Fruit fly (Drosophila melanogaster) whole organism, pupa: ENCODE data around the gene CG9806.

Experiments used
- CG10348 ChIP-seq: fragments of 200-800 bp; sonication (Bioruptor generic); IDR thresholded peaks from 2 replicates; pipeline ENCODE4 v1.3.6; 2022; ENCODE audit warnings: missing biosample characterization, missing genetic modification characterization
- CG12605 ChIP-seq: fragments of 200-800 bp; sonication (Bioruptor generic); IDR thresholded peaks from 2 replicates; pipeline ENCODE4 v1.3.6; 2022; ENCODE audit warnings: missing biosample characterization, missing genetic modification characterization
- CG13204 ChIP-seq: fragments of 200-800 bp; sonication (Bioruptor generic); optimal IDR thresholded peaks from 2 replicates; lab custom pipeline; 2018; ENCODE audit warnings: missing biosample characterization, mild to moderate bottlenecking, missing genetic modification characterization, moderate library complexity
- CG14655 ChIP-seq: fragments of 200-800 bp; sonication (Bioruptor generic); optimal IDR thresholded peaks from 3 replicates; lab custom pipeline; 2017; ENCODE audit warnings: mild to moderate bottlenecking, missing biosample characterization, missing genetic modification reagents, missing genetic modification characterization
- CG32121 ChIP-seq: fragments of 200-800 bp; sonication (Bioruptor generic); IDR thresholded peaks from 2 replicates; pipeline ENCODE4 v1.3.6; 2022; ENCODE audit warnings: missing biosample characterization, missing genetic modification characterization
- CG34367 ChIP-seq: fragments of 200-800 bp; sonication (Bioruptor generic); optimal IDR thresholded peaks from 2 replicates; lab custom pipeline; 2018; ENCODE audit warnings: missing biosample characterization, mild to moderate bottlenecking, missing genetic modification characterization
- CG4496 ChIP-seq: fragments of 200-800 bp; sonication (Bioruptor generic); IDR thresholded peaks from 3 replicates; pipeline ENCODE4 v1.3.6; 2022; ENCODE audit warnings: missing biosample characterization, missing genetic modification characterization
- CG8301 ChIP-seq: fragments of 200-800 bp; sonication (Bioruptor generic); optimal IDR thresholded peaks from 2 replicates; lab custom pipeline; 2018; ENCODE audit warnings: missing biosample characterization, mild to moderate bottlenecking, missing genetic modification characterization
- D1 ChIP-seq: fragments of 200-800 bp; sonication (Bioruptor generic); optimal IDR thresholded peaks from 2 replicates; lab custom pipeline; 2018; ENCODE audit warnings: missing biosample characterization, mild to moderate bottlenecking, missing genetic modification characterization, moderate library complexity
- EcR ChIP-seq: fragments of 200-800 bp; sonication (Bioruptor generic); optimal IDR thresholded peaks from 3 replicates; lab custom pipeline; 2019; ENCODE audit warnings: missing biosample characterization, missing genetic modification characterization, mild to moderate bottlenecking, moderate library complexity, missing genetic modification reagents
- Ets98B ChIP-seq: fragments of 200-800 bp; sonication (Bioruptor generic); IDR thresholded peaks from 2 replicates; pipeline ENCODE4 v1.3.6; 2022; ENCODE audit warnings: missing biosample characterization, missing genetic modification characterization
- Pif1A ChIP-seq: fragments of 200-800 bp; sonication (Bioruptor generic); optimal IDR thresholded peaks from 3 replicates; lab custom pipeline; 2016; ENCODE audit warnings: missing biosample characterization, missing genetic modification characterization
- Pif1B ChIP-seq: fragments of 200-800 bp; sonication (Bioruptor generic); optimal IDR thresholded peaks from 3 replicates; lab custom pipeline; 2016; ENCODE audit warnings: missing biosample characterization, missing genetic modification characterization
- Snoo ChIP-seq: fragments of 200-800 bp; sonication (Bioruptor generic); optimal IDR thresholded peaks from 3 replicates; lab custom pipeline; 2017; ENCODE audit warnings: missing biosample characterization, mild to moderate bottlenecking, missing genetic modification characterization, inconsistent platforms
- fd96Ca ChIP-seq: fragments of 200-800 bp; sonication (Bioruptor generic); IDR thresholded peaks from 3 replicates; pipeline ENCODE4 v1.3.6; 2022; ENCODE audit warnings: missing biosample characterization, missing genetic modification characterization
- rn ChIP-seq: fragments of 200-800 bp; sonication (Bioruptor generic); IDR thresholded peaks from 2 replicates; pipeline ENCODE4 v1.3.6; 2022; ENCODE audit warnings: missing biosample characterization, missing genetic modification characterization

Gene CG9806

DNA sequence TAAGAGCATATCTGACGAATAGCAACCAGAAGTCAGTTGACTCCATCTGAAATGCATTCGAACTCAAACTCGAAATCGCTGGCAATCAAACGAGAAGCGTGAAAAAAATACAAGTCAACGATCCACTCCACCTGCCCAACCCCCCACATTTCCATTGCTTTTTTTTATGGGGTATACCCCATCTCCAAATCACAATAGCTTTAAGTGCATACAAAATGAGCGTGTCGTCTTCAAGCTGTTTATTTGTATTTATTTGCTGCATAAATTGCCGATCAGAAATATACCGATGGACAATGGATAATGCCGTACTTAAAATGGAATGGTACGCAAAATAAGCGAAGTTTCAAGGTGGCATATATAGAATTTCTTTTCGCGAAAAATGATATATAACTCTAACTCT lies 47.3 kb downstream of the CG9806 start:
- no peak for TF ChIP-seq CG10348 (GFP tag; lab: Robert Waterston, UW)

DNA sequence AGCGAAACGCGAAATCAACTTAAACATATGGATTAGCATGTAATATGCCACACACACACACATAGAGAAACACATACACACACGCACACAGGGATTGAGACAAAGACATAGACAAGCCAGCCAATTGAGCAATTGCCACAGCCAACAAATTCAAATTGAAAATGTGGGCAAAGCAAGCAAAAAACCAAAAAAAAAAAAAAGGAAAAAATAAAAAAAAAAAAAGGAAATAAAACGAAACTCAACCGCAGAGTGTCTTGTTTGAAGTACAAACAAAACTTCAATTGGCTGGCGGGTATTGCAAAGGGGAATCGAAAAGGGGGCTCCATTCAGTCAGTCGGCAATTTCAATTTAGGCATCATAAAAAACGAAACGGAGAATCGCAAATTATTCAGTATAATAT lies 49.1 kb downstream of the CG9806 start:
- peak; percentile 73; the same call in 1 of the 2 replicates for TF ChIP-seq CG32121
- peak; percentile 84 for TF ChIP-seq CG12605 (GFP tag; lab: Robert Waterston, UW)
- no peak for TF ChIP-seq CG8301
- TF ChIP-seq rn (GFP tag; lab: Robert Waterston, UW), result peak; percentile 39; the same call in 1 of the 2 replicates
- TF ChIP-seq Snoo (tag; lab: Kevin White, UChicago), result no peak
- TF ChIP-seq Pif1A (GFP tag; lab: Kevin White, UChicago), result peak; percentile 53
- no peak for TF ChIP-seq CG13204 (GFP tag; lab: Kevin White, UChicago)
- peak; percentile 84 for TF ChIP-seq Ets98B (GFP tag; lab: Robert Waterston, UW)
- TF ChIP-seq Pif1B (GFP tag; lab: Kevin White, UChicago), result no peak
- TF ChIP-seq CG4496 (GFP tag; lab: Robert Waterston, UW), result peak; percentile 80
- TF ChIP-seq CG14655, result no peak
- TF ChIP-seq fd96Ca (GFP tag; lab: Robert Waterston, UW), result peak; percentile 58; the same call in 1 of the 3 replicates
- no peak for TF ChIP-seq D1
- TF ChIP-seq CG34367 (tag; lab: Kevin White, UChicago), result no peak
- TF ChIP-seq, all 21 proteins: peak for 7

DNA sequence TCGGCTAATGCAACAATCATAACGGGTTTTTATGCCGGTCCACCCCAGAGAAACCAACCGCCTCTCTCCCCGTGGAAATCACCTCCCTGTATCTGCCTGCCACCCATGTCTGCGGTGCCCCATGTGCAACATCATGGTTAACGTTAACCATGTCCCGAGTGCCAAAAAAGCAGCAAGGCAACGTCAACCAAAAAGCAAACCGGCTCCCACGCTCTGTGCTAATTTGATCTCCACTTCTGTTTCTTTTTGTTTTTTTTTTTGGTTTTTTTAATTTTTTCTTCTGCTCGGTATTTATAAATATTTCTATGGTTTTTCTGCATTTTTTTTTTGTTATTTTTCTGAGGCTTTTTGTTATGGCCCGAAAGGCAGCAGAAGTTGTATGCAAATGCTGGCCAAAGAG lies 49.9 kb downstream of the CG9806 start:
- TF ChIP-seq EcR (no peak), CG12605 (GFP tag; lab: Robert Waterston, UW) (peak; percentile 17; the same call in 1 of the 2 replicates), CG4496 (GFP tag; lab: Robert Waterston, UW) (peak; percentile 41; the same call in 2 of the 3 replicates), Ets98B (GFP tag; lab: Robert Waterston, UW) (peak; percentile 51; the same call in 1 of the 2 replicates)
